Fruit fly (Drosophila melanogaster) whole organism, embryonic: ENCODE results near the gene nuf.
A peak's percentile ranks its signal among the peaks of the same experiment; 100 is the strongest.

Source experiments
- Awh ChIP-seq: fragments of 200-800 bp; sonication (Bioruptor generic); IDR thresholded peaks from 2 replicates; pipeline ENCODE4, ENCODE4 v1.3.6; 2022; ENCODE audit warnings: missing biosample characterization, missing genetic modification characterization
- Bgb ChIP-seq: fragments of 200-800 bp; sonication (Bioruptor generic); IDR thresholded peaks from 2 replicates; pipeline ENCODE4 v1.3.6; 2022; ENCODE audit warnings: missing biosample characterization, missing genetic modification characterization; ENCODE audit not compliant: partially characterized antibody
- BtbVII ChIP-seq: fragments of 200-800 bp; sonication (Bioruptor generic); optimal IDR thresholded peaks from 3 replicates; lab custom pipeline; 2017; ENCODE audit warnings: missing biosample characterization, mild to moderate bottlenecking, missing genetic modification characterization
- CG10543 ChIP-seq: fragments of 200-800 bp; sonication (Bioruptor generic); optimal IDR thresholded peaks from 3 replicates; lab custom pipeline; 2017; ENCODE audit warnings: missing biosample characterization, mild to moderate bottlenecking, missing genetic modification characterization, moderate library complexity
- CG12155 ChIP-seq: fragments of 200-800 bp; sonication (Bioruptor generic); optimal IDR thresholded peaks from 3 replicates; lab custom pipeline; 2016; ENCODE audit warnings: missing biosample characterization, missing genetic modification characterization
- CG15011 ChIP-seq: fragments of 200-800 bp; sonication (Bioruptor generic); optimal IDR thresholded peaks from 3 replicates; lab custom pipeline; 2018; ENCODE audit warnings: missing biosample characterization, mild to moderate bottlenecking, missing genetic modification characterization
- CG15514 ChIP-seq: fragments of 200-800 bp; sonication (Bioruptor generic); optimal IDR thresholded peaks from 3 replicates; lab custom pipeline; 2017; ENCODE audit warnings: missing biosample characterization, missing genetic modification characterization, mild to moderate bottlenecking, moderate library complexity, missing genetic modification reagents
- CG17359 ChIP-seq: fragments of 200-800 bp; sonication (Bioruptor generic); optimal IDR thresholded peaks from 3 replicates; lab custom pipeline; 2018; ENCODE audit warnings: missing biosample characterization, mild to moderate bottlenecking, missing genetic modification characterization, moderate library complexity
- CG17802 ChIP-seq: fragments of 200-800 bp; sonication (Bioruptor generic); optimal IDR thresholded peaks from 2 replicates; lab custom pipeline; 2018; ENCODE audit warnings: missing biosample characterization, mild to moderate bottlenecking, missing genetic modification characterization, moderate library complexity
- CG1832 ChIP-seq: fragments of 200-800 bp; sonication (Bioruptor generic); optimal IDR thresholded peaks from 2 replicates; lab custom pipeline; 2017; ENCODE audit warnings: missing biosample characterization, mild to moderate bottlenecking, missing genetic modification characterization, inconsistent platforms
- CG2712 ChIP-seq: fragments of 200-800 bp; optimal IDR thresholded peaks from 3 replicates; lab custom pipeline; 2019; ENCODE audit warnings: missing biosample characterization, mild to moderate bottlenecking, missing genetic modification characterization, moderate library complexity
- CG31365 ChIP-seq: fragments of 200-800 bp; sonication (Bioruptor generic); optimal IDR thresholded peaks from 2 replicates; lab custom pipeline; 2018; ENCODE audit warnings: missing biosample characterization, mild to moderate bottlenecking, missing genetic modification characterization
- CG4424 ChIP-seq: fragments of 200-800 bp; sonication (Bioruptor generic); optimal IDR thresholded peaks from 3 replicates; lab custom pipeline; 2016; ENCODE audit warnings: missing biosample characterization, missing genetic modification characterization
- CG4707 ChIP-seq: fragments of 200-800 bp; sonication (Bioruptor generic); optimal IDR thresholded peaks from 2 replicates; lab custom pipeline; 2018; ENCODE audit warnings: missing biosample characterization, mild to moderate bottlenecking, missing genetic modification characterization, moderate library complexity
- CG4820 ChIP-seq: fragments of 200-800 bp; sonication (Bioruptor generic); optimal IDR thresholded peaks from 3 replicates; lab custom pipeline; 2016; ENCODE audit warnings: missing biosample characterization, missing genetic modification characterization
- CG5953 ChIP-seq: fragments of 200-800 bp; sonication (Bioruptor generic); IDR thresholded peaks from 2 replicates; pipeline ENCODE4 v1.3.6; 2022; ENCODE audit warnings: missing biosample characterization, missing genetic modification characterization
- CG7372 ChIP-seq: fragments of 200-800 bp; sonication (Bioruptor generic); IDR thresholded peaks from 2 replicates; pipeline ENCODE4 v1.3.6; 2022; ENCODE audit warnings: missing biosample characterization, missing genetic modification characterization
- CG7963 ChIP-seq: fragments of 200-800 bp; sonication (Bioruptor generic); IDR thresholded peaks from 3 replicates; pipeline ENCODE4 v1.3.6; 2022; ENCODE audit warnings: missing biosample characterization, missing genetic modification characterization; ENCODE audit not compliant: partially characterized antibody
- CG9876 ChIP-seq: fragments of 200-800 bp; sonication (Bioruptor generic); optimal IDR thresholded peaks from 2 replicates; lab custom pipeline; 2016; ENCODE audit warnings: missing biosample characterization, missing genetic modification characterization
- CTCF ChIP-seq: fragments of 200-800 bp; sonication (Bioruptor generic); optimal IDR thresholded peaks from 2 replicates; lab custom pipeline; 2017; ENCODE audit warnings: missing biosample characterization, mild to moderate bottlenecking, missing genetic modification characterization, moderate library complexity
- Doc3 ChIP-seq: fragments of 200-800 bp; sonication (Bioruptor generic); IDR thresholded peaks from 3 replicates; pipeline ENCODE4 v1.3.6; 2022; ENCODE audit warnings: missing biosample characterization, missing genetic modification characterization; ENCODE audit not compliant: partially characterized antibody
- Ets97D ChIP-seq: fragments of 200-800 bp; sonication (Bioruptor generic); optimal IDR thresholded peaks from 3 replicates; lab custom pipeline; 2016; ENCODE audit warnings: missing biosample characterization, missing genetic modification characterization
- GATAe ChIP-seq: fragments of 200-800 bp; sonication (Bioruptor generic); conservative IDR thresholded peaks from 2 replicates; pipeline ENCODE4 v1.3.6; 2022; ENCODE audit warnings: missing biosample characterization, missing genetic modification characterization
- Hsf ChIP-seq: fragments of 200-800 bp; sonication (Bioruptor generic); optimal IDR thresholded peaks from 3 replicates; lab custom pipeline; 2016; ENCODE audit warnings: missing biosample characterization, missing genetic modification characterization
- Lpt ChIP-seq: fragments of >200 bp; optimal IDR thresholded peaks from 2 replicates; lab custom pipeline; 2018; ENCODE audit warnings: missing biosample characterization, missing genetic modification characterization
- MTF-1 ChIP-seq: fragments of 200-800 bp; sonication (Bioruptor generic); optimal IDR thresholded peaks from 2 replicates; lab custom pipeline; 2018; ENCODE audit warnings: missing biosample characterization, mild to moderate bottlenecking, missing genetic modification characterization, borderline replicate concordance
- NFAT ChIP-seq: fragments of 200-800 bp; sonication (Bioruptor generic); IDR thresholded peaks from 2 replicates; pipeline ENCODE4 v1.3.6; 2022; ENCODE audit warnings: missing biosample characterization, missing genetic modification characterization
- NK7.1 ChIP-seq: fragments of 200-800 bp; sonication (Bioruptor generic); optimal IDR thresholded peaks from 3 replicates; lab custom pipeline; 2016; ENCODE audit warnings: missing biosample characterization, missing genetic modification characterization
- NfI ChIP-seq: fragments of 200-800 bp; sonication (Bioruptor generic); optimal IDR thresholded peaks from 3 replicates; lab custom pipeline; 2018; ENCODE audit warnings: missing biosample characterization, mild to moderate bottlenecking, missing genetic modification characterization, moderate library complexity
- Opbp ChIP-seq: fragments of 200-800 bp; sonication (Bioruptor generic); IDR thresholded peaks from 3 replicates; pipeline ENCODE4 v1.3.6; 2022; ENCODE audit warnings: missing biosample characterization, missing genetic modification characterization; ENCODE audit not compliant: partially characterized antibody
- Sox100B ChIP-seq: fragments of 200-800 bp; sonication (Bioruptor generic); optimal IDR thresholded peaks from 3 replicates; lab custom pipeline; 2018; ENCODE audit warnings: missing biosample characterization, mild to moderate bottlenecking, missing genetic modification characterization
- Sry-β ChIP-seq: fragments of 200-800 bp; sonication (Bioruptor generic); optimal IDR thresholded peaks from 2 replicates; lab custom pipeline; 2018; ENCODE audit warnings: missing biosample characterization, mild to moderate bottlenecking, missing genetic modification characterization, moderate library complexity
- Sry-δ ChIP-seq: fragments of 200-800 bp; sonication (Bioruptor generic); optimal IDR thresholded peaks from 2 replicates; lab custom pipeline; 2016; ENCODE audit warnings: missing biosample characterization, missing genetic modification characterization
- abd-A ChIP-seq: fragments of 200-800 bp; sonication (Bioruptor generic); optimal IDR thresholded peaks from 3 replicates; lab custom pipeline; 2019; ENCODE audit warnings: missing biosample characterization, mild to moderate bottlenecking, missing genetic modification characterization, moderate library complexity
- ac ChIP-seq: fragments of 200-800 bp; sonication (Bioruptor generic); optimal IDR thresholded peaks from 3 replicates; lab custom pipeline; 2017; ENCODE audit warnings: missing biosample characterization, mild to moderate bottlenecking, missing genetic modification characterization
- bab2 ChIP-seq: fragments of 200-800 bp; sonication (Bioruptor generic); optimal IDR thresholded peaks from 2 replicates; lab custom pipeline; 2016; ENCODE audit warnings: missing biosample characterization, missing genetic modification characterization
- ewg ChIP-seq: fragments of 200-800 bp; sonication (Bioruptor generic); optimal IDR thresholded peaks from 3 replicates; lab custom pipeline; 2017; ENCODE audit warnings: mild to moderate bottlenecking, missing biosample characterization, missing genetic modification reagents, missing genetic modification characterization
- exex ChIP-seq: fragments of 200-800 bp; sonication (Bioruptor generic); optimal IDR thresholded peaks from 4 replicates; lab custom pipeline; 2018; ENCODE audit warnings: missing biosample characterization, mild to moderate bottlenecking, missing genetic modification characterization, moderate library complexity
- fd102C ChIP-seq: fragments of 200-800 bp; sonication (Bioruptor generic); optimal IDR thresholded peaks from 2 replicates; lab custom pipeline; 2018; ENCODE audit warnings: missing biosample characterization, mild to moderate bottlenecking, missing genetic modification characterization, moderate library complexity
- h ChIP-seq: fragments of >200 bp; optimal IDR thresholded peaks from 2 replicates; lab custom pipeline; 2017
- inv ChIP-seq: fragments of 200-800 bp; sonication (Bioruptor generic); IDR thresholded peaks from 2 replicates; pipeline ENCODE4 v1.3.6; 2022; ENCODE audit warnings: missing biosample characterization, missing genetic modification characterization; ENCODE audit not compliant: partially characterized antibody
- kay ChIP-seq: fragments of 200-800 bp; sonication (Bioruptor generic); optimal IDR thresholded peaks from 2 replicates; lab custom pipeline; 2016; ENCODE audit warnings: missing biosample characterization, missing genetic modification characterization
- ken ChIP-seq: fragments of 200-800 bp; sonication (Bioruptor generic); IDR thresholded peaks from 3 replicates; pipeline ENCODE4 v1.3.6; 2022; ENCODE audit warnings: missing biosample characterization, missing genetic modification characterization
- mam ChIP-seq: fragments of 200-800 bp; sonication (Bioruptor generic); optimal IDR thresholded peaks from 3 replicates; lab custom pipeline; 2016; ENCODE audit warnings: missing biosample characterization, missing genetic modification characterization
- nom ChIP-seq: fragments of 200-800 bp; sonication (Bioruptor generic); optimal IDR thresholded peaks from 2 replicates; lab custom pipeline; 2017; ENCODE audit warnings: missing biosample characterization, missing genetic modification characterization, mild to moderate bottlenecking, moderate library complexity, missing genetic modification reagents
- ro ChIP-seq: fragments of 200-800 bp; sonication (Bioruptor generic); IDR thresholded peaks from 2 replicates; pipeline ENCODE4 v1.3.6; 2022; ENCODE audit warnings: missing biosample characterization, missing genetic modification characterization
- sens ChIP-seq: fragments of 200-800 bp; sonication (Bioruptor generic); peaks from one replicate; lab custom pipeline; 2016; ENCODE audit warnings: missing biosample characterization, missing genetic modification characterization
- slou ChIP-seq: fragments of 200-800 bp; sonication (Bioruptor generic); optimal IDR thresholded peaks from 3 replicates; lab custom pipeline; 2016; ENCODE audit warnings: missing biosample characterization, missing genetic modification characterization
- tgo ChIP-seq: fragments of 200-800 bp; sonication (Bioruptor generic); IDR thresholded peaks from 3 replicates; pipeline ENCODE4 v1.3.6; 2022; ENCODE audit warnings: missing biosample characterization, missing genetic modification characterization
- tin ChIP-seq: fragments of 200-800 bp; sonication (Bioruptor generic); optimal IDR thresholded peaks from 3 replicates; lab custom pipeline; 2016; ENCODE audit warnings: missing biosample characterization, missing genetic modification characterization
- usp ChIP-seq: fragments of >200 bp; optimal IDR thresholded peaks from 2 replicates; lab custom pipeline; 2017; ENCODE audit warnings: missing biosample characterization, missing genetic modification characterization

Gene nuf

dm6 chr3L:14217677-14218254 lies 27.1 kb downstream of the nuf start, which contains the start of gene CG7768 (continued):
- no peak for TF ChIP-seq NFAT (GFP tag; lab: Robert Waterston, UW)
- TF ChIP-seq CG1832 (GFP tag; lab: Kevin White, UChicago), result no peak
- TF ChIP-seq GATAe (GFP tag; lab: Robert Waterston, UW), result no peak
- peak; percentile 67 for TF ChIP-seq sens
- TF ChIP-seq nom (GFP tag; lab: Kevin White, UChicago), result no peak
- no peak for TF ChIP-seq Ets97D (GFP tag; lab: Kevin White, UChicago)
- TF ChIP-seq CTCF (GFP tag; lab: Kevin White, UChicago), result peak; percentile 29
- TF ChIP-seq CG10543 (GFP tag; lab: Kevin White, UChicago), result peak; percentile 80
- TF ChIP-seq tin, result no peak
- peak; percentile 71 for TF ChIP-seq Sox100B (GFP tag; lab: Kevin White, UChicago)
- no peak for TF ChIP-seq ro (GFP tag; lab: Robert Waterston, UW)
- TF ChIP-seq abd-A (tag; lab: Kevin White, UChicago), result no peak
- peak; percentile 3 for TF ChIP-seq Hsf (GFP tag; lab: Kevin White, UChicago)
- TF ChIP-seq inv (GFP tag; lab: Robert Waterston, UW), result no peak
- TF ChIP-seq fd102C (GFP tag; lab: Kevin White, UChicago), result peak; percentile 67
- no peak for TF ChIP-seq tgo (GFP tag; lab: Robert Waterston, UW)
- no peak for TF ChIP-seq Opbp (GFP tag; lab: Robert Waterston, UW)
- peak; percentile 70 for TF ChIP-seq MTF-1
- no peak for TF ChIP-seq CG4820 (GFP tag; lab: Kevin White, UChicago)
- TF ChIP-seq CG17359 (tag; lab: Kevin White, UChicago), result peak; percentile 50
- TF ChIP-seq CG7963 (GFP tag; lab: Robert Waterston, UW), result no peak
- no peak for TF ChIP-seq h (lab: Kevin White, UChicago)
- TF ChIP-seq ken (GFP tag; lab: Robert Waterston, UW), result no peak
- peak; percentile 36 for TF ChIP-seq CG31365 (tag; lab: Kevin White, UChicago)
- peak; percentile 75 for TF ChIP-seq CG15011 (GFP tag; lab: Kevin White, UChicago)
- TF ChIP-seq slou (GFP tag; lab: Kevin White, UChicago), result peak; percentile 62
- no peak for TF ChIP-seq Lpt (GFP tag; lab: Kevin White, UChicago)
- no peak for TF ChIP-seq Awh
- peak; percentile 39 for TF ChIP-seq bab2 (GFP tag; lab: Kevin White, UChicago)
- TF ChIP-seq CG4424 (GFP tag; lab: Kevin White, UChicago), result no peak
- TF ChIP-seq BtbVII (GFP tag; lab: Kevin White, UChicago), result peak; percentile 79
- peak; percentile 56 for TF ChIP-seq NfI
- TF ChIP-seq mam (GFP tag; lab: Kevin White, UChicago), result peak; percentile 49
- TF ChIP-seq ac (GFP tag; lab: Kevin White, UChicago), result no peak
- no peak for TF ChIP-seq Sry-δ
- TF ChIP-seq NK7.1 (GFP tag; lab: Kevin White, UChicago), result peak; percentile 30
- no peak for TF ChIP-seq CG4707 (GFP tag; lab: Kevin White, UChicago)
- no peak for TF ChIP-seq Doc3 (GFP tag; lab: Robert Waterston, UW)
- no peak for TF ChIP-seq CG2712 (tag; lab: Kevin White, UChicago)
- no peak for TF ChIP-seq usp (GFP tag; lab: Kevin White, UChicago)
- no peak for TF ChIP-seq CG7372 (GFP tag; lab: Robert Waterston, UW)
- TF ChIP-seq CG17802, result no peak
- no peak for TF ChIP-seq kay (GFP tag; lab: Kevin White, UChicago)
- peak; percentile 31 for TF ChIP-seq CG12155 (GFP tag; lab: Kevin White, UChicago)
- TF ChIP-seq Sry-β (GFP tag; lab: Kevin White, UChicago), result no peak
- TF ChIP-seq exex, result peak; percentile 47
- peak; percentile 79 for TF ChIP-seq CG15514 (GFP tag; lab: Kevin White, UChicago)
- no peak for TF ChIP-seq Bgb (GFP tag; lab: Robert Waterston, UW)
- peak; percentile 2 for TF ChIP-seq CG9876
- no peak for TF ChIP-seq ewg (GFP tag; lab: Kevin White, UChicago)
- TF ChIP-seq CG5953, result no peak
